Fruit fly (Drosophila melanogaster): ENCODE measurements around the gene tx.

Gene tx

dm6 chr3R:26454494-26454893 is 13.9 kb downstream of the tx start, which contains the start of gene CG43117:
CG43117 (plus strand) TSS chr3R:26454794.
- TF ChIP-seq jim (GFP tag; optimal IDR thresholded peaks at IDR 0.05) (no peak), Abd-B (GFP tag; optimal IDR thresholded peaks at IDR 0.05) (no peak), fru (GFP tag; optimal IDR thresholded peaks at IDR 0.05) (no peak), lola (GFP tag; optimal IDR thresholded peaks at IDR 0.05) (no peak)

- no peak for TF ChIP-seq CG32264 (GFP tag; optimal IDR thresholded peaks at IDR 0.05)
Observed at dm6 chr3R:26455838-26456237, 15.3 kb downstream of the tx start, which contains the start of gene Pdf. Pdf (minus strand) TSS chr3R:26456141.

DNA sequence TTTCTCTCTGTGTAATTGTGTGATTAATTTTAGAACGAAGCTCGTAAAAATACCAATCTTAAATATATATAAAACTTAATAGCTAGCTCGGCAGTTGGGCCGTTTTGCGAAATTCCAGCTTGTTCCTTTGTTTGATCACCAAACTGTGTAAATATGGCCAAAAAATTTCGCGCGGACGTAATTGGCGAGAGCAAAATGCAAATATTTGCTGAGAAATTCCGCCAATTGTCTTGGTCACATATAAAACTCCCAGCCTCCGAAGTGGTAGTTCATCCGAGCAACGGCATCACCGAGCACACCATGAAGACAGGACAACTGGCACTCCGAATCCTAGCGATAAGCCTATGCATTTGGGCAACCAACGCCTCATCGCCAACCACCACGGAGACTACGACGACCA is 16.0 kb downstream of the tx start, which contains the start of gene CG14237:
CG14237 (plus strand) TSS at position 301 of the 400 bp plus-strand sequence.
- no peak for TF ChIP-seq GATAd (GFP tag; optimal IDR thresholded peaks at IDR 0.05)
- no peak for TF ChIP-seq CrebA (GFP tag; optimal IDR thresholded peaks at IDR 0.05; ENCODE audit: borderline replicate concordance)
- TF ChIP-seq usp (GFP tag; optimal IDR thresholded peaks at IDR 0.05), result no peak
- no peak for TF ChIP-seq Vsx2 (GFP tag; optimal IDR thresholded peaks at IDR 0.05; ENCODE audit: partially characterized antibody)
- TF ChIP-seq psq (GFP tag; optimal IDR thresholded peaks at IDR 0.05), result no peak
- TF ChIP-seq Sp1 (GFP tag; optimal IDR thresholded peaks at IDR 0.05), result no peak

- TF ChIP-seq usp (GFP tag; optimal IDR thresholded peaks at IDR 0.05), result no peak
Observed at dm6 chr3R:26457949-26458348, 17.4 kb downstream of the tx start, which contains the start of gene CG14238. CG14238 (plus strand) TSS chr3R:26458249.

DNA sequence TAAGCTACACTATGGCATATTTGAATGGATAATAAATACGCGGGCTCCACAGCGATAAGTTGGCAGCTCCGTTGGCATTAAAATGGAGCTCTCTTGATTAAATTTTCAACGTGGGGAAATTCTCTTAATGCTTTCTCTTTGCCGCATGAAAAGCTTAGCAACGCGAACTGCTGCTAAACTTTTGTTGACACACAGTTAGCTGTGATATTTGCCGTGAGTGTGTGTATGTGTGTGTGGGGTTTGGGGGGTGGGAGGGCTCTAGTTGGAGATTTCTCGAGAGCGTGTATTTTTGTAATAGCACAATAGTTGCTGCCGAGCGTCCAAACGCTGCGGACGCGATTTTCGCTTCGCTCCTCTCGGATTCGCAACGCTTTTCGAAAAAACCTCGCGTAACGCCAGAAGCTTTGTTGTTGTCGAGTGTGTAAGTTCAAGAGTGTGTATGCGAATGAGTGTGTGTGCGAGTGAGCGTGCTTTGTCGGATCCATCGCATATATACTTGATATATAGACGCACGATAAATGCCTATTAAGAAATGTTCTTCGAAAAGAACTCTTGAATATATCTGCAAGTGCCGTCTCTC is 20.7 kb downstream of the tx start, which contains the start of gene CG5455:
CG5455 (plus strand) TSS at position 302 of the 580 bp plus-strand sequence.
- peak; percentile 1 for TF ChIP-seq Dif (GFP tag; optimal IDR thresholded peaks at IDR 0.05; ENCODE audit: partially characterized antibody)
- peak; percentile 24 for TF ChIP-seq fru (GFP tag; optimal IDR thresholded peaks at IDR 0.05)
- no peak for TF ChIP-seq Vsx2 (GFP tag; optimal IDR thresholded peaks at IDR 0.05; ENCODE audit: partially characterized antibody)
- no peak for TF ChIP-seq usp (GFP tag; optimal IDR thresholded peaks at IDR 0.05)
- TF ChIP-seq jim (GFP tag; optimal IDR thresholded peaks at IDR 0.05), result no peak
- no peak for TF ChIP-seq Dfd (GFP tag; optimal IDR thresholded peaks at IDR 0.05)
- TF ChIP-seq psq (GFP tag; optimal IDR thresholded peaks at IDR 0.05), result no peak
- no peak for TF ChIP-seq Sp1 (GFP tag; optimal IDR thresholded peaks at IDR 0.05)
- TF ChIP-seq lola (GFP tag; optimal IDR thresholded peaks at IDR 0.05), result no peak
- TF ChIP-seq Hr83 (GFP tag; optimal IDR thresholded peaks at IDR 0.05; ENCODE audit: poor library complexity, severe bottlenecking), result no peak
- peak; percentile 28 for TF ChIP-seq OdsH (GFP tag; optimal IDR thresholded peaks at IDR 0.05)
- no peak for TF ChIP-seq dmrt93B (GFP tag; optimal IDR thresholded peaks at IDR 0.05)
- TF ChIP-seq h (GFP tag; optimal IDR thresholded peaks at IDR 0.05), result peak; percentile 67
- TF ChIP-seq Jra (GFP tag; optimal IDR thresholded peaks at IDR 0.05), result peak; percentile 26
- TF ChIP-seq woc (GFP tag; optimal IDR thresholded peaks at IDR 0.05), result no peak
- TF ChIP-seq foxo (GFP tag; optimal IDR thresholded peaks at IDR 0.05), result no peak
- no peak for TF ChIP-seq tai (GFP tag; optimal IDR thresholded peaks at IDR 0.05)
- TF ChIP-seq Abd-B (GFP tag; optimal IDR thresholded peaks at IDR 0.05), result no peak
- peak; percentile 50 for TF ChIP-seq rgr (GFP tag; optimal IDR thresholded peaks at IDR 0.05)
- TF ChIP-seq br (GFP tag; optimal IDR thresholded peaks at IDR 0.05), result peak; percentile 33
- TF ChIP-seq pan (optimal IDR thresholded peaks at IDR 0.05), result no peak
- no peak for TF ChIP-seq Rel (GFP tag; optimal IDR thresholded peaks at IDR 0.05)
- TF ChIP-seq Rel (tag; optimal IDR thresholded peaks at IDR 0.05), result no peak

dm6 chr3R:26462173-26462959 is 21.8 kb downstream of the tx start:
- no peak for TF ChIP-seq Dfd (GFP tag; optimal IDR thresholded peaks at IDR 0.05)
- TF ChIP-seq pan (optimal IDR thresholded peaks at IDR 0.05), result no peak
- TF ChIP-seq tai (GFP tag; optimal IDR thresholded peaks at IDR 0.05), result no peak
- no peak for TF ChIP-seq dmrt93B (GFP tag; optimal IDR thresholded peaks at IDR 0.05)
- TF ChIP-seq CrebA (GFP tag; optimal IDR thresholded peaks at IDR 0.05; ENCODE audit: borderline replicate concordance), result no peak
- no peak for TF ChIP-seq Hr83 (GFP tag; optimal IDR thresholded peaks at IDR 0.05; ENCODE audit: poor library complexity, severe bottlenecking)
- TF ChIP-seq psq (GFP tag; optimal IDR thresholded peaks at IDR 0.05), result no peak
- TF ChIP-seq Rel (GFP tag; optimal IDR thresholded peaks at IDR 0.05), result no peak
- TF ChIP-seq Rel (tag; optimal IDR thresholded peaks at IDR 0.05), result no peak
- no peak for TF ChIP-seq rgr (GFP tag; optimal IDR thresholded peaks at IDR 0.05)
- TF ChIP-seq brk (GFP tag; optimal IDR thresholded peaks at IDR 0.05), result no peak
- no peak for TF ChIP-seq Dif (GFP tag; optimal IDR thresholded peaks at IDR 0.05; ENCODE audit: partially characterized antibody)
- no peak for TF ChIP-seq Vsx2 (GFP tag; optimal IDR thresholded peaks at IDR 0.05; ENCODE audit: partially characterized antibody)
- TF ChIP-seq CG32264 (GFP tag; optimal IDR thresholded peaks at IDR 0.05), result no peak
- TF ChIP-seq CG9705 (GFP tag; optimal IDR thresholded peaks at IDR 0.05), result no peak
- no peak for TF ChIP-seq Myc (optimal IDR thresholded peaks at IDR 0.05)
- no peak for TF ChIP-seq dl (GFP tag; optimal IDR thresholded peaks at IDR 0.05; ENCODE audit: insufficient read depth in 1 of 2, partially characterized antibody in 2 of 2)
- TF ChIP-seq GATAd (GFP tag; optimal IDR thresholded peaks at IDR 0.05), result no peak
- TF ChIP-seq N (GFP tag; optimal IDR thresholded peaks at IDR 0.05), result no peak

All from whole organism, wandering third instar larva.